Worm (Caenorhabditis elegans) whole organism, L1 larva: ENCODE results near the gene ZK632.11.

Source experiments
- C04F5.9 ChIP-seq: sonication (generic microtip); optimal IDR thresholded peaks from 2 replicates; lab custom pipeline; 2016; ENCODE audit warnings: missing genetic modification characterization, missing compliant biosample characterization
- C16A3.4 ChIP-seq: fragments of 150-350 bp; optimal IDR thresholded peaks from 2 replicates; lab custom pipeline; 2014; ENCODE audit warnings: missing biosample characterization, missing genetic modification characterization
- F16B12.6 ChIP-seq: fragments of 150-350 bp; optimal IDR thresholded peaks from 2 replicates; lab custom pipeline; 2014; ENCODE audit warnings: missing biosample characterization, missing genetic modification characterization
- Y116A8C.19 ChIP-seq: sonication (generic microtip); optimal IDR thresholded peaks from 2 replicates; lab custom pipeline; 2016; ENCODE audit warnings: missing compliant biosample characterization, missing genetic modification characterization, borderline replicate concordance
- alr-1 ChIP-seq: fragments of 200-800 bp; sonication (Bioruptor generic); optimal IDR thresholded peaks from 2 replicates; lab custom pipeline; 2018; ENCODE audit warnings: borderline replicate concordance, mild to moderate bottlenecking, missing genetic modification characterization, missing compliant biosample characterization
- aly-2 ChIP-seq: fragments of 150-350 bp; optimal IDR thresholded peaks from 2 replicates; lab custom pipeline; 2014; ENCODE audit warnings: missing biosample characterization, missing genetic modification characterization
- ceh-82 ChIP-seq, 3 experiments: fragments of 150-350 bp in 1 of 3; sonication (generic microtip) in 2 of 3; optimal IDR thresholded peaks; 2 replicates each; lab custom pipeline; 2014 to 2017; ENCODE audit warnings: missing biosample characterization in 3 of 3, missing genetic modification characterization in 3 of 3
- ceh-90 ChIP-seq: sonication (generic microtip); optimal IDR thresholded peaks from 2 replicates; lab custom pipeline; 2016; ENCODE audit warnings: missing genetic modification characterization, missing compliant biosample characterization
- dpl-1 ChIP-seq, 3 experiments: fragments of 150-350 bp in 2 of 3; sonication (generic microtip) in 1 of 3; optimal IDR thresholded peaks; 2 replicates each; lab custom pipeline; 2014 to 2017; ENCODE audit warnings: missing biosample characterization in 3 of 3, missing genetic modification characterization in 3 of 3, missing genetic modification reagents in 3 of 3
- dsc-1 ChIP-seq: sonication (generic microtip); optimal IDR thresholded peaks from 2 replicates; lab custom pipeline; 2016; ENCODE audit warnings: mild to moderate bottlenecking, missing genetic modification characterization, missing compliant biosample characterization
- efl-1 ChIP-seq, 4 experiments: fragments of 150-350 bp; optimal IDR thresholded peaks in 3 of 4; peaks in 1 of 4; 1 replicate in 1 of 4; 2 replicates in 3 of 4; lab custom pipeline; 2014; ENCODE audit warnings: missing biosample characterization in 2 of 4, missing genetic modification characterization in 2 of 4, missing genetic modification reagents in 2 of 4
- efl-3 ChIP-seq: fragments of 200-800 bp; sonication (Bioruptor generic); optimal IDR thresholded peaks from 2 replicates; lab custom pipeline; 2018; ENCODE audit warnings: mild to moderate bottlenecking, missing genetic modification characterization, missing compliant biosample characterization
- egl-27 ChIP-seq, 2 experiments: fragments of 150-350 bp in 1 of 2; sonication (generic microtip); optimal IDR thresholded peaks; 3 replicates each; lab custom pipeline; 2017 to 2018; ENCODE audit warnings: missing biosample characterization in 2 of 2, missing genetic modification characterization in 2 of 2, missing genetic modification reagents in 2 of 2
- elt-3 ChIP-seq, 6 experiments: fragments of 150-350 bp in 1 of 6; sonication (generic microtip); optimal IDR thresholded peaks; 2 replicates each; lab custom pipeline; 2017 to 2018; ENCODE audit warnings: missing biosample characterization in 6 of 6, missing genetic modification characterization in 6 of 6, inconsistent platforms in 1 of 6
- fkh-10 ChIP-seq: sonication (generic microtip); optimal IDR thresholded peaks from 2 replicates; lab custom pipeline; 2017; ENCODE audit warnings: missing biosample characterization, missing genetic modification reagents, missing genetic modification characterization
- fkh-8 ChIP-seq: sonication (generic microtip); optimal IDR thresholded peaks from 2 replicates; lab custom pipeline; 2016; ENCODE audit warnings: mild to moderate bottlenecking, missing genetic modification characterization, missing compliant biosample characterization
- fos-1 ChIP-seq: fragments of 150-350 bp; optimal IDR thresholded peaks from 2 replicates; lab custom pipeline; 2014; ENCODE audit warnings: missing biosample characterization, missing genetic modification characterization
- hlh-4 ChIP-seq: sonication (generic microtip); optimal IDR thresholded peaks from 2 replicates; lab custom pipeline; 2016; ENCODE audit warnings: mild to moderate bottlenecking, missing genetic modification characterization, missing compliant biosample characterization
- hpl-2 ChIP-seq: fragments of 150-350 bp; optimal IDR thresholded peaks from 2 replicates; lab custom pipeline; 2014; ENCODE audit warnings: missing biosample characterization, missing genetic modification reagents, missing genetic modification characterization
- irx-1 ChIP-seq: sonication (generic microtip); optimal IDR thresholded peaks from 2 replicates; lab custom pipeline; 2016; ENCODE audit warnings: missing genetic modification characterization, missing compliant biosample characterization
- lin-13 ChIP-seq: fragments of 150-350 bp; optimal IDR thresholded peaks from 2 replicates; lab custom pipeline; 2014; ENCODE audit warnings: missing biosample characterization, missing genetic modification reagents, missing genetic modification characterization
- lin-14 ChIP-seq: fragments of 200-800 bp; sonication (Bioruptor generic); optimal IDR thresholded peaks from 2 replicates; lab custom pipeline; 2018; ENCODE audit warnings: mild to moderate bottlenecking, missing genetic modification characterization, moderate library complexity, missing compliant biosample characterization
- lin-15B ChIP-seq: fragments of 150-350 bp; sonication (generic microtip); optimal IDR thresholded peaks from 3 replicates; lab custom pipeline; 2014; ENCODE audit warnings: missing biosample characterization, missing genetic modification characterization
- lin-35 ChIP-seq, 2 experiments: fragments of 150-350 bp; optimal IDR thresholded peaks; 2 replicates each; lab custom pipeline; 2014; ENCODE audit warnings: missing biosample characterization in 2 of 2, missing genetic modification characterization in 2 of 2, missing genetic modification reagents in 2 of 2
- lsy-2 ChIP-seq, 2 experiments: fragments of 150-350 bp; optimal IDR thresholded peaks; 2 replicates each; lab custom pipeline; 2014; ENCODE audit warnings: missing biosample characterization in 2 of 2, missing genetic modification characterization in 2 of 2
- mdl-1 ChIP-seq, 2 experiments: fragments of 150-350 bp; optimal IDR thresholded peaks; 2 replicates each; lab custom pipeline; 2014 to 2017; ENCODE audit warnings: missing biosample characterization in 2 of 2, missing genetic modification characterization in 2 of 2, inconsistent platforms in 1 of 2
- mef-2 ChIP-seq: fragments of 150-350 bp; optimal IDR thresholded peaks from 2 replicates; lab custom pipeline; 2014; ENCODE audit warnings: missing biosample characterization, missing genetic modification characterization
- mep-1 ChIP-seq: fragments of 150-350 bp; optimal IDR thresholded peaks from 2 replicates; lab custom pipeline; 2014; ENCODE audit warnings: missing biosample characterization, missing genetic modification characterization
- nhr-12 ChIP-seq: sonication (generic microtip); optimal IDR thresholded peaks from 2 replicates; lab custom pipeline; 2017; ENCODE audit warnings: missing biosample characterization, missing genetic modification characterization
- nhr-19 ChIP-seq: fragments of 200-800 bp; sonication (Bioruptor generic); conservative IDR thresholded peaks from 2 replicates; pipeline ENCODE4 v1.3.6; 2022; ENCODE audit warnings: missing genetic modification characterization, missing compliant biosample characterization
- nhr-71 ChIP-seq: sonication (generic microtip); optimal IDR thresholded peaks from 2 replicates; lab custom pipeline; 2016; ENCODE audit warnings: mild to moderate bottlenecking, missing genetic modification characterization, moderate library complexity, missing compliant biosample characterization
- nhr-76 ChIP-seq: sonication (generic microtip); optimal IDR thresholded peaks from 2 replicates; lab custom pipeline; 2017; ENCODE audit warnings: missing biosample characterization, missing genetic modification characterization
- nhr-77 ChIP-seq: fragments of 150-350 bp; optimal IDR thresholded peaks from 2 replicates; lab custom pipeline; 2014; ENCODE audit warnings: missing biosample characterization, missing genetic modification characterization
- nhr-84 ChIP-seq: sonication (generic microtip); optimal IDR thresholded peaks from 2 replicates; lab custom pipeline; 2017; ENCODE audit warnings: missing biosample characterization, missing genetic modification characterization
- nhr-85 ChIP-seq: sonication (generic microtip); peaks from one replicate; lab custom pipeline; 2016; ENCODE audit warnings: missing genetic modification characterization, inconsistent platforms, missing compliant biosample characterization
- rnt-1 ChIP-seq: sonication (generic microtip); optimal IDR thresholded peaks from 2 replicates; lab custom pipeline; 2016; ENCODE audit warnings: mild to moderate bottlenecking, missing genetic modification characterization, moderate library complexity, missing compliant biosample characterization
- snu-23 ChIP-seq: sonication (generic microtip); optimal IDR thresholded peaks from 2 replicates; lab custom pipeline; 2016; ENCODE audit warnings: missing genetic modification characterization, missing compliant biosample characterization
- sptf-1 ChIP-seq: fragments of 150-350 bp; optimal IDR thresholded peaks from 2 replicates; lab custom pipeline; 2014; ENCODE audit warnings: missing biosample characterization, missing genetic modification characterization
- swsn-7 ChIP-seq: sonication (generic microtip); optimal IDR thresholded peaks from 2 replicates; lab custom pipeline; 2016; ENCODE audit warnings: missing genetic modification characterization, missing compliant biosample characterization
- unc-130 ChIP-seq: fragments of 150-350 bp; optimal IDR thresholded peaks from 2 replicates; lab custom pipeline; 2017; ENCODE audit warnings: missing biosample characterization, missing genetic modification characterization, inconsistent platforms
- unc-30 ChIP-seq: sonication (generic microtip); optimal IDR thresholded peaks from 2 replicates; lab custom pipeline; 2017; ENCODE audit warnings: missing biosample characterization, missing genetic modification characterization
- unc-98 ChIP-seq: fragments of 200-800 bp; sonication (Bioruptor generic); IDR thresholded peaks from 2 replicates; pipeline ENCODE4 v1.3.6; 2022; ENCODE audit warnings: missing genetic modification characterization, missing compliant biosample characterization
- vab-15 ChIP-seq: sonication (generic microtip); optimal IDR thresholded peaks from 2 replicates; lab custom pipeline; 2017; ENCODE audit warnings: missing genotype, mild to moderate bottlenecking, missing genetic modification characterization, missing compliant biosample characterization
- xbp-1 ChIP-seq: sonication (generic microtip); optimal IDR thresholded peaks from 2 replicates; lab custom pipeline; 2016; ENCODE audit warnings: missing genetic modification characterization, missing compliant biosample characterization
- zag-1 ChIP-seq: fragments of 150-350 bp; optimal IDR thresholded peaks from 2 replicates; lab custom pipeline; 2014; ENCODE audit warnings: missing biosample characterization, missing genetic modification characterization
- zip-4 ChIP-seq: fragments of 200-800 bp; sonication (Bioruptor generic); optimal IDR thresholded peaks from 2 replicates; lab custom pipeline; 2018; ENCODE audit warnings: mild to moderate bottlenecking, missing genetic modification characterization, moderate library complexity, missing compliant biosample characterization
- ztf-4 ChIP-seq: fragments of 150-350 bp; optimal IDR thresholded peaks from 2 replicates; lab custom pipeline; 2014; ENCODE audit warnings: missing biosample characterization, missing genetic modification characterization

ZK632.11 gene

ce11 chrIII:9817087-9817612 lies 10.6 kb upstream of the ZK632.11 start, which contains the start of gene cnx-1:
Gene cnx-1, minus strand, starts transcription at chrIII:9817137.
- TF ChIP-seq snu-23, result peak; percentile 39
- TF ChIP-seq zip-4 (GFP tag; lab: Kevin White, UChicago), result no peak
- no peak for TF ChIP-seq mef-2
- peak; percentile 36 for TF ChIP-seq fkh-8 (tag; lab: Kevin White, UChicago)
- TF ChIP-seq nhr-84, result no peak
- TF ChIP-seq dpl-1 (GFP tag; optimal IDR thresholded peaks at IDR 0.05; lab: Kevin White, UChicago), result peak in 1 of 3 experiments; percentile 8
- no peak for TF ChIP-seq unc-30
- no peak for TF ChIP-seq ztf-4
- no peak for TF ChIP-seq egl-27 (tag; optimal IDR thresholded peaks at IDR 0.05; lab: Kevin White, UChicago)
- TF ChIP-seq lin-14 (GFP tag; lab: Kevin White, UChicago), result peak; percentile 76
- TF ChIP-seq efl-3 (GFP tag; lab: Kevin White, UChicago), result no peak
- TF ChIP-seq hpl-2 (GFP tag; lab: Kevin White, UChicago), result no peak
- TF ChIP-seq lsy-2 (tag; optimal IDR thresholded peaks at IDR 0.05; lab: Kevin White, UChicago), result peak in 1 of 2 experiments; percentile 30
- peak; percentile 37 for TF ChIP-seq mep-1 (tag; lab: Kevin White, UChicago)
- TF ChIP-seq F16B12.6, result peak; percentile 49
- no peak for TF ChIP-seq efl-1 (optimal IDR thresholded peaks at IDR 0.05; lab: Kevin White, UChicago)
- peak in 1 of 2 experiments; percentile 5 for TF ChIP-seq efl-1 (GFP tag; optimal IDR thresholded peaks at IDR 0.05 in 1 of 2; lab: Kevin White, UChicago)
- peak; percentile 3 for TF ChIP-seq rnt-1 (tag; lab: Kevin White, UChicago)
- TF ChIP-seq lin-35 (GFP tag; optimal IDR thresholded peaks at IDR 0.05; lab: Kevin White, UChicago), result peak; percentile 6 to 42
- peak; percentile 14 for TF ChIP-seq nhr-71 (tag; lab: Kevin White, UChicago)
- no peak for TF ChIP-seq lin-15B (tag; lab: Kevin White, UChicago)

- peak; percentile 2 for TF ChIP-seq F16B12.6
- peak; percentile 27 for TF ChIP-seq nhr-85
- no peak for TF ChIP-seq unc-98 (GFP tag; lab: Robert Waterston, UW)
- peak; percentile 43 to 70 for TF ChIP-seq lsy-2 (tag; optimal IDR thresholded peaks at IDR 0.05; lab: Kevin White, UChicago)
These were observed 9.8 kb upstream of the ZK632.11 start for ce11 chrIII:9817894-9818293.

DNA sequence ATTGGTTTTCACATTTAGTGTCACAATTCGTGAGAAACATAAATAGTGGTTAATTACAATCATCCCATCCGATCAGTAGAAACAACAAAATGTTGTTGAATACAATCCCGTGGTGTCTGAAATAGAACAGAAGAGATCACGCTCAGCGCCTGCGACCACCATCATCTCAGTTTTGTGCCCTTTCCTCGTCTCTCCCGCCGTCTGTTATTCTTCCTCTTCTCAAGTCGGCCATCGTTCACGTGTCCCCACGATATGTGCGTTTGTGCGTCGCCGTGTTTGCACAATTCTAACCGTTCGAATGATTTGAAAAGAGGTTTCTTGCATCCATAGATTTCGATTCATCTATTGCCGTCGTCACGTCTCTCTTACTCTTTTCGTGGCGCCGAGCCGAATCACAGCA lies 9.0 kb upstream of the ZK632.11 start, which contains the start of gene panl-3:
TSS of gene panl-3 (plus strand) at position 294 of the 400 bp plus-strand sequence.
- TF ChIP-seq alr-1 (tag; lab: Kevin White, UChicago), result no peak
- TF ChIP-seq hpl-2 (GFP tag; lab: Kevin White, UChicago), result no peak
- no peak for TF ChIP-seq nhr-12 (tag; lab: Kevin White, UChicago)
- TF ChIP-seq zag-1 (tag; lab: Kevin White, UChicago), result no peak
- peak in 2 of 6 experiments; percentile 30 to 48 for TF ChIP-seq elt-3 (tag; optimal IDR thresholded peaks at IDR 0.05; lab: Kevin White, UChicago)
- TF ChIP-seq aly-2 (tag; lab: Kevin White, UChicago), result no peak
- TF ChIP-seq lin-13 (GFP tag; lab: Kevin White, UChicago), result peak; percentile 39
- no peak for TF ChIP-seq Y116A8C.19
- TF ChIP-seq nhr-19, result peak; percentile 55
- TF ChIP-seq hlh-4 (tag; lab: Kevin White, UChicago), result no peak
- no peak for TF ChIP-seq C04F5.9 (tag; lab: Kevin White, UChicago)
- peak in 1 of 2 experiments; percentile 95 for TF ChIP-seq mdl-1 (tag; optimal IDR thresholded peaks at IDR 0.05; lab: Kevin White, UChicago)
- peak; percentile 65 for TF ChIP-seq vab-15 (tag; lab: Kevin White, UChicago)
- TF ChIP-seq egl-27 (tag; optimal IDR thresholded peaks at IDR 0.05; lab: Kevin White, UChicago), result no peak
- peak; percentile 83 for TF ChIP-seq snu-23
- TF ChIP-seq dsc-1, result peak; percentile 28
- peak; percentile 10 to 57 (median 38) for TF ChIP-seq ceh-82 (tag; optimal IDR thresholded peaks at IDR 0.05; lab: Kevin White, UChicago)
- peak; percentile 94 for TF ChIP-seq unc-130 (tag; lab: Kevin White, UChicago)
- TF ChIP-seq ztf-4, result peak; percentile 51
- TF ChIP-seq fos-1 (tag; lab: Kevin White, UChicago), result no peak
- TF ChIP-seq zip-4 (GFP tag; lab: Kevin White, UChicago), result no peak
- TF ChIP-seq unc-98 (GFP tag; lab: Robert Waterston, UW), result no peak
- peak; percentile 69 for TF ChIP-seq xbp-1
- peak; percentile 79 for TF ChIP-seq C16A3.4 (tag; lab: Kevin White, UChicago)
- peak; percentile 91 for TF ChIP-seq lin-14 (GFP tag; lab: Kevin White, UChicago)
- TF ChIP-seq irx-1, result no peak
- no peak for TF ChIP-seq unc-30
- peak; percentile 70 for TF ChIP-seq swsn-7 (tag; lab: Kevin White, UChicago)
- no peak for TF ChIP-seq ceh-90 (tag; lab: Kevin White, UChicago)
- no peak for TF ChIP-seq sptf-1 (tag; lab: Kevin White, UChicago)
- no peak for TF ChIP-seq fkh-10 (GFP tag; lab: Kevin White, UChicago)
- peak; percentile 65 for TF ChIP-seq fkh-8 (tag; lab: Kevin White, UChicago)
- no peak for TF ChIP-seq nhr-77 (tag; lab: Kevin White, UChicago)
- TF ChIP-seq nhr-76 (tag; lab: Kevin White, UChicago), result no peak
